Fruit fly (Drosophila melanogaster): Measurements from ENCODE around the gene CG11841.
A peak's percentile ranks its signal among the peaks of the same experiment; 100 is the strongest.

The CG11841 gene

dm6 chr3R:29089662-29090007, 38.8 kb downstream of the CG11841 start (continued):
- TF ChIP-seq CG11456 (GFP tag; IDR thresholded peaks at IDR 0.05): 0 out of 3 replicates have a peak, but pooled peaks have one; percentile 41
- peak; percentile 40; the same call in 1 of the 2 replicates for TF ChIP-seq CG6689 (GFP tag; IDR thresholded peaks at IDR 0.05)
- TF ChIP-seq Dbx (GFP tag; IDR thresholded peaks at IDR 0.05): 0 out of 3 replicates have a peak, but pooled peaks have one; percentile 21
- 0 out of 2 replicates have a peak, but pooled peaks have one; percentile 30 for TF ChIP-seq Drgx (GFP tag; IDR thresholded peaks at IDR 0.05)
- peak; percentile 62 for TF ChIP-seq CG13296 (GFP tag; optimal IDR thresholded peaks at IDR 0.05)
- TF ChIP-seq CG9932 (GFP tag; IDR thresholded peaks at IDR 0.05): no peak
- TF ChIP-seq CG11093 (GFP tag; IDR thresholded peaks at IDR 0.05): peak; percentile 34; the same call in 1 of the 3 replicates
- peak; percentile 5; the same call in 1 of the 3 replicates for TF ChIP-seq zfh1 (GFP tag; IDR thresholded peaks at IDR 0.05)
- TF ChIP-seq exex (tag; optimal IDR thresholded peaks at IDR 0.05): no peak
- peak; percentile 47 for TF ChIP-seq jumu (GFP tag; optimal IDR thresholded peaks at IDR 0.05)
- TF ChIP-seq CG4424 (GFP tag; optimal IDR thresholded peaks at IDR 0.05): peak; percentile 43
- no peak for TF ChIP-seq CoRest (tag; optimal IDR thresholded peaks at IDR 0.05)
- TF ChIP-seq lov (optimal IDR thresholded peaks at IDR 0.05): no peak
- TF ChIP-seq lov (GFP tag; IDR thresholded peaks at IDR 0.05): no peak
- TF ChIP-seq B-H1 (GFP tag; IDR thresholded peaks at IDR 0.05): peak; percentile 30; the same call in 2 of the 3 replicates
- TF ChIP-seq MBD-R2 (GFP tag; IDR thresholded peaks at IDR 0.05): no peak
- no peak for TF ChIP-seq CG33213 (GFP tag; optimal IDR thresholded peaks at IDR 0.05)
- no peak for TF ChIP-seq az2 (GFP tag; optimal IDR thresholded peaks at IDR 0.05)
- peak; percentile 4 for TF ChIP-seq repo (GFP tag; optimal IDR thresholded peaks at IDR 0.05)
- TF ChIP-seq Fer3 (tag; optimal IDR thresholded peaks at IDR 0.05): peak; percentile 35
- TF ChIP-seq ro (GFP tag; IDR thresholded peaks at IDR 0.05): no peak
- TF ChIP-seq CG17802 (tag; optimal IDR thresholded peaks at IDR 0.05): no peak
- peak; percentile 59; the same call in 2 of the 3 replicates for TF ChIP-seq tgo (GFP tag; IDR thresholded peaks at IDR 0.05)
- no peak for TF ChIP-seq CG3995 (GFP tag; optimal IDR thresholded peaks at IDR 0.05)
- TF ChIP-seq vvl (GFP tag; IDR thresholded peaks at IDR 0.05): peak; percentile 51
- 0 out of 2 replicates have a peak, but pooled peaks have one; percentile 23 for TF ChIP-seq Taf1 (GFP tag; IDR thresholded peaks at IDR 0.05)
- TF ChIP-seq CG3281 (GFP tag; optimal IDR thresholded peaks at IDR 0.05): peak; percentile 66
- no peak for TF ChIP-seq H2.0 (GFP tag; IDR thresholded peaks at IDR 0.05)
- peak; percentile 35 for TF ChIP-seq CG8944 (GFP tag; optimal IDR thresholded peaks at IDR 0.05)
- TF ChIP-seq CG2678 (tag; optimal IDR thresholded peaks at IDR 0.05): peak; percentile 75
- no peak for TF ChIP-seq MESR4 (GFP tag; optimal IDR thresholded peaks at IDR 0.05)
- no peak for TF ChIP-seq CG15479 (GFP tag; optimal IDR thresholded peaks at IDR 0.05)
- peak; percentile 28 for TF ChIP-seq CG15011 (GFP tag; optimal IDR thresholded peaks at IDR 0.05)
- TF ChIP-seq shn (GFP tag; optimal IDR thresholded peaks at IDR 0.05): no peak
- no peak for TF ChIP-seq CG4282 (GFP tag; optimal IDR thresholded peaks at IDR 0.05)
- 0 out of 2 replicates have a peak, but pooled peaks have one; percentile 32 for TF ChIP-seq CG7372 (GFP tag; IDR thresholded peaks at IDR 0.05)
- 0 out of 2 replicates have a peak, but pooled peaks have one; percentile 30 for TF ChIP-seq danr (GFP tag; IDR thresholded peaks at IDR 0.05)
- TF ChIP-seq oc (tag; optimal IDR thresholded peaks at IDR 0.05): peak; percentile 26
- peak; percentile 21 for TF ChIP-seq run (tag; optimal IDR thresholded peaks at IDR 0.05)
- TF ChIP-seq Gug (GFP tag; IDR thresholded peaks at IDR 0.05): peak; percentile 65; the same call in 2 of the 4 replicates
- peak; percentile 6; the same call in 1 of the 2 replicates for TF ChIP-seq onecut (GFP tag; IDR thresholded peaks at IDR 0.05)
- TF ChIP-seq slbo (GFP tag; IDR thresholded peaks at IDR 0.05): no peak
- peak; percentile 36 for TF ChIP-seq CG6813 (GFP tag; optimal IDR thresholded peaks at IDR 0.05)
- TF ChIP-seq CG12104 (GFP tag; optimal IDR thresholded peaks at IDR 0.05): no peak
- peak; percentile 20 for TF ChIP-seq CG10274 (GFP tag; optimal IDR thresholded peaks at IDR 0.05)
- no peak for TF ChIP-seq E2f2 (GFP tag; IDR thresholded peaks at IDR 0.05)
- no peak for TF ChIP-seq Oaz (GFP tag; IDR thresholded peaks at IDR 0.05)
- peak; percentile 52 for TF ChIP-seq CG4404 (GFP tag; IDR thresholded peaks at IDR 0.05)
- TF ChIP-seq pzg (GFP tag; optimal IDR thresholded peaks at IDR 0.05): no peak
- no peak for TF ChIP-seq CG10462 (GFP tag; optimal IDR thresholded peaks at IDR 0.05)
- TF ChIP-seq bbx (GFP tag; IDR thresholded peaks at IDR 0.05; ENCODE audit: partially characterized antibody): no peak
- TF ChIP-seq NfI (GFP tag; optimal IDR thresholded peaks at IDR 0.05): no peak
